Worm (Caenorhabditis elegans): Measurements from ENCODE around the gene srt-59.
A peak's percentile ranks its signal among the peaks of the same experiment; 100 is the strongest.

Gene srt-59

DNA sequence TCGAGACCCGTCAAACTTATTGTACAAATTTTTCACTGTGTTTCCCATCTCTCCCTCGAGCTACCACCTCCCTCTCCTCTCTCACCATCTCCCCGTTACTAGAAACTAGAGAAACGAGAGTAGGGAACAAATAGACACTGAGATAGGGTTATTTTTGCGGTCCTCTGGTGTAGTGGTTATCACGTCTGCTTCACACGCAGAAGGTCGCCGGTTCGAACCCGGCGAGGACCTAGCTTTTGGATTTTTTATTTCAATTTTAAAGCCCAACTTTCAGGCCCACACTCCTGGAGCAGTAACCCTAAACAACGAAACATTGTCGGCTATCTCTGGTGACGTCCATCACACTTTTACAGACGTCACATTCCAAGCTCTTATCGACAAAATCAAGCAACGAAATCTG, 18.8 kb upstream of the srt-59 start (continued):
- TF ChIP-seq tbp1 (GFP tag; optimal IDR thresholded peaks at IDR 0.05) (peak; percentile 94), egl-18 (GFP tag; IDR thresholded peaks at IDR 0.05) (no peak), F33H1.4 (GFP tag; IDR thresholded peaks at IDR 0.05) (peak; percentile 19; the same call in 1 of the 2 replicates), chd-7 (tag; optimal IDR thresholded peaks at IDR 0.05) (peak; percentile 42), bed-1 (GFP tag; IDR thresholded peaks at IDR 0.05) (no peak), athp-1 (tag; optimal IDR thresholded peaks at IDR 0.05) (no peak), B0019.2 (GFP tag; conservative IDR thresholded peaks at IDR 0.05) (peak; percentile 55; the same call in 1 of the 2 replicates), xnd-1 (tag; optimal IDR thresholded peaks at IDR 0.05) (no peak), F57C9.4 (tag; optimal IDR thresholded peaks at IDR 0.05) (no peak), attf-3 (GFP tag; conservative IDR thresholded peaks at IDR 0.05) (no peak), lin-26 (GFP tag; IDR thresholded peaks at IDR 0.05) (peak; percentile 80), nhr-179 (tag; optimal IDR thresholded peaks at IDR 0.05) (no peak), attf-6 (GFP tag; IDR thresholded peaks at IDR 0.05) (no peak), rcor-1 (GFP tag; IDR thresholded peaks at IDR 0.05) (peak; percentile 42; the same call in 1 of the 2 replicates), repo-1 (tag; optimal IDR thresholded peaks at IDR 0.05) (peak; percentile 55), mcd-1 (GFP tag; IDR thresholded peaks at IDR 0.05) (peak; percentile 58), nhr-27 (tag; optimal IDR thresholded peaks at IDR 0.05) (no peak), atf-7 (tag; optimal IDR thresholded peaks at IDR 0.05) (peak; percentile 9), nhr-90 (tag; optimal IDR thresholded peaks at IDR 0.05) (peak; percentile 61), efl-1 (GFP tag; optimal IDR thresholded peaks at IDR 0.05) (no peak), lir-1 (GFP tag; conservative IDR thresholded peaks at IDR 0.05) (no peak), ceh-100 (GFP tag; IDR thresholded peaks at IDR 0.05) (0 out of 2 replicates have a peak, but pooled peaks have one; percentile 26), dox-1 (GFP tag; IDR thresholded peaks at IDR 0.05) (peak; percentile 75), ccch-3 (GFP tag; optimal IDR thresholded peaks at IDR 0.05) (no peak), F49E8.2 (tag; optimal IDR thresholded peaks at IDR 0.05; ENCODE audit: insufficient read depth) (no peak), mxl-1 (tag; optimal IDR thresholded peaks at IDR 0.05) (no peak), lin-35 (GFP tag; optimal IDR thresholded peaks at IDR 0.05) (peak in 1 of 3 experiments; percentile 65), T26A5.8 (tag; optimal IDR thresholded peaks at IDR 0.05) (peak; percentile 12), die-1 (tag; optimal IDR thresholded peaks at IDR 0.05) (peak; percentile 50), ztf-22 (GFP tag; optimal IDR thresholded peaks at IDR 0.05) (no peak), sptf-2 (GFP tag; optimal IDR thresholded peaks at IDR 0.05) (no peak)

- TF ChIP-seq fkh-3 (tag; optimal IDR thresholded peaks at IDR 0.05) (no peak), C06A6.2 (GFP tag; conservative IDR thresholded peaks at IDR 0.05) (no peak), Y95B8A.8 (GFP tag; IDR thresholded peaks at IDR 0.05) (no peak), K12H6.12 (tag; optimal IDR thresholded peaks at IDR 0.05) (no peak), unc-62 (GFP tag; optimal IDR thresholded peaks at IDR 0.05) (no peak), nhr-90 (tag; optimal IDR thresholded peaks at IDR 0.05) (no peak), snpc-1.3 (tag; optimal IDR thresholded peaks at IDR 0.05; ENCODE audit: insufficient read depth) (no peak), hsf-1 (GFP tag; IDR thresholded peaks at IDR 0.05) (no peak), ceh-91 (GFP tag; IDR thresholded peaks at IDR 0.05) (no peak), ztf-22 (GFP tag; optimal IDR thresholded peaks at IDR 0.05) (no peak), ets-4 (GFP tag; optimal IDR thresholded peaks at IDR 0.05) (no peak), B0336.3 (GFP tag; IDR thresholded peaks at IDR 0.05) (no peak), F57A8.1 (GFP tag; optimal IDR thresholded peaks at IDR 0.05) (no peak), efl-1 (GFP tag; optimal IDR thresholded peaks at IDR 0.05) (no peak)
These were observed 18.3 kb upstream of the srt-59 start for ce11 chrIV:619766-620165.
